Fruit fly (Drosophila melanogaster): ENCODE data around the gene Hrb98DE.

dm6 chr3R:28654596-28654995 is 55.0 kb downstream of the Hrb98DE start:
- TF ChIP-seq CG8478 (optimal IDR thresholded peaks at IDR 0.05) (no peak), CTCF (optimal IDR thresholded peaks at IDR 0.05) (no peak)
